Fruit fly (Drosophila melanogaster) whole organism, embryonic: ENCODE data around the gene be.

Source experiments
- Antp ChIP-seq: fragments of 200-800 bp; sonication (Bioruptor generic); optimal IDR thresholded peaks from 3 replicates; lab custom pipeline; 2016; ENCODE audit warnings: missing biosample characterization, missing genetic modification characterization
- Awh ChIP-seq: fragments of 200-800 bp; sonication (Bioruptor generic); IDR thresholded peaks from 2 replicates; pipeline ENCODE4, ENCODE4 v1.3.6; 2022; ENCODE audit warnings: missing biosample characterization, missing genetic modification characterization
- BEAF-32 ChIP-seq: fragments of 200-800 bp; sonication (Bioruptor generic); optimal IDR thresholded peaks from 3 replicates; lab custom pipeline; 2017; ENCODE audit warnings: missing biosample characterization, missing genetic modification characterization, mild to moderate bottlenecking, moderate library complexity, missing genetic modification reagents
- CG10431 ChIP-seq: fragments of 200-800 bp; sonication (Bioruptor generic); optimal IDR thresholded peaks from 3 replicates; lab custom pipeline; 2018; ENCODE audit warnings: missing biosample characterization, mild to moderate bottlenecking, missing genetic modification characterization
- CG12155 ChIP-seq: fragments of 200-800 bp; sonication (Bioruptor generic); optimal IDR thresholded peaks from 3 replicates; lab custom pipeline; 2016; ENCODE audit warnings: missing biosample characterization, missing genetic modification characterization
- CG13894 ChIP-seq: fragments of 200-800 bp; sonication (Bioruptor generic); optimal IDR thresholded peaks from 3 replicates; lab custom pipeline; 2018; ENCODE audit warnings: missing biosample characterization, mild to moderate bottlenecking, missing genetic modification characterization, moderate library complexity
- CG15479 ChIP-seq: fragments of 200-800 bp; sonication (Bioruptor generic); optimal IDR thresholded peaks from 3 replicates; lab custom pipeline; 2019; ENCODE audit warnings: missing biosample characterization, mild to moderate bottlenecking, missing genetic modification characterization, moderate library complexity
- CG15696 ChIP-seq: fragments of 200-800 bp; sonication (Bioruptor generic); optimal IDR thresholded peaks from 2 replicates; lab custom pipeline; 2019; ENCODE audit warnings: missing biosample characterization, mild to moderate bottlenecking, missing genetic modification characterization, moderate library complexity
- CG16779 ChIP-seq: fragments of 200-800 bp; sonication (Bioruptor generic); IDR thresholded peaks from 2 replicates; pipeline ENCODE4 v1.3.6; 2022; ENCODE audit warnings: missing biosample characterization, missing genetic modification characterization
- CG17385 ChIP-seq: fragments of 200-800 bp; sonication (Bioruptor generic); optimal IDR thresholded peaks from 3 replicates; lab custom pipeline; 2018; ENCODE audit warnings: missing biosample characterization, mild to moderate bottlenecking, missing genetic modification characterization
- CG17802 ChIP-seq: fragments of 200-800 bp; sonication (Bioruptor generic); optimal IDR thresholded peaks from 2 replicates; lab custom pipeline; 2018; ENCODE audit warnings: missing biosample characterization, mild to moderate bottlenecking, missing genetic modification characterization, moderate library complexity
- CG2129 ChIP-seq: fragments of 200-800 bp; sonication (Bioruptor generic); IDR thresholded peaks from 2 replicates; pipeline ENCODE4 v1.3.6; 2022; ENCODE audit warnings: missing biosample characterization, missing genetic modification characterization; ENCODE audit not compliant: partially characterized antibody
- CG32532 ChIP-seq: fragments of 200-800 bp; sonication (Bioruptor generic); IDR thresholded peaks from 2 replicates; pipeline ENCODE4 v1.3.6; 2022; ENCODE audit warnings: missing biosample characterization, missing genetic modification characterization
- CG4617 ChIP-seq: fragments of 200-800 bp; sonication (Bioruptor generic); optimal IDR thresholded peaks from 3 replicates; lab custom pipeline; 2016; ENCODE audit warnings: missing biosample characterization, missing genetic modification characterization, borderline replicate concordance
- CG5180 ChIP-seq: fragments of 200-800 bp; sonication (Bioruptor generic); optimal IDR thresholded peaks from 3 replicates; lab custom pipeline; 2017; ENCODE audit warnings: missing biosample characterization, missing genetic modification characterization, mild to moderate bottlenecking, moderate library complexity, missing genetic modification reagents
- CG7963 ChIP-seq: fragments of 200-800 bp; sonication (Bioruptor generic); IDR thresholded peaks from 3 replicates; pipeline ENCODE4 v1.3.6; 2022; ENCODE audit warnings: missing biosample characterization, missing genetic modification characterization; ENCODE audit not compliant: partially characterized antibody
- CoRest ChIP-seq: fragments of 200-800 bp; sonication (Bioruptor generic); optimal IDR thresholded peaks from 3 replicates; lab custom pipeline; 2018; ENCODE audit warnings: missing biosample characterization, mild to moderate bottlenecking, missing genetic modification characterization, moderate library complexity
- Deaf1 ChIP-seq: fragments of 200-800 bp; optimal IDR thresholded peaks from 3 replicates; lab custom pipeline; 2019; ENCODE audit warnings: missing biosample characterization, mild to moderate bottlenecking, missing genetic modification characterization, moderate library complexity
- Fer3 ChIP-seq: fragments of 200-800 bp; sonication (Bioruptor generic); optimal IDR thresholded peaks from 2 replicates; lab custom pipeline; 2018; ENCODE audit warnings: missing biosample characterization, mild to moderate bottlenecking, missing genetic modification characterization, moderate library complexity
- Gug ChIP-seq: fragments of 200-800 bp; sonication (Bioruptor generic); IDR thresholded peaks from 4 replicates; pipeline ENCODE4 v1.3.6; 2022; ENCODE audit warnings: missing biosample characterization, missing genetic modification characterization
- MESR4 ChIP-seq: fragments of 200-800 bp; sonication (Bioruptor generic); optimal IDR thresholded peaks from 2 replicates; lab custom pipeline; 2018; ENCODE audit warnings: missing biosample characterization, mild to moderate bottlenecking, missing genetic modification characterization, moderate library complexity
- MTF-1 ChIP-seq: fragments of 200-800 bp; sonication (Bioruptor generic); optimal IDR thresholded peaks from 2 replicates; lab custom pipeline; 2018; ENCODE audit warnings: missing biosample characterization, mild to moderate bottlenecking, missing genetic modification characterization, borderline replicate concordance
- Med ChIP-seq: fragments of 200-800 bp; sonication (Bioruptor generic); peaks from one replicate; lab custom pipeline; 2016; ENCODE audit warnings: missing biosample characterization, missing genetic modification characterization, mild to moderate bottlenecking, inconsistent platforms, moderate library complexity
- Optix ChIP-seq: fragments of 200-800 bp; sonication (Bioruptor generic); IDR thresholded peaks from 3 replicates; pipeline ENCODE4 v1.3.6; 2022; ENCODE audit warnings: missing biosample characterization, missing genetic modification characterization
- Poxn ChIP-seq: fragments of 200-800 bp; sonication (Bioruptor generic); IDR thresholded peaks from 2 replicates; pipeline ENCODE4 v1.3.6; 2022; ENCODE audit warnings: missing biosample characterization, missing genetic modification characterization
- Scr ChIP-seq: fragments of 200-800 bp; sonication (Bioruptor generic); IDR thresholded peaks from 2 replicates; pipeline ENCODE4 v1.3.6; 2022; ENCODE audit warnings: missing biosample characterization, missing genetic modification characterization; ENCODE audit not compliant: partially characterized antibody
- Sry-β ChIP-seq: fragments of 200-800 bp; sonication (Bioruptor generic); optimal IDR thresholded peaks from 2 replicates; lab custom pipeline; 2018; ENCODE audit warnings: missing biosample characterization, mild to moderate bottlenecking, missing genetic modification characterization, moderate library complexity
- Sry-δ ChIP-seq: fragments of 200-800 bp; sonication (Bioruptor generic); optimal IDR thresholded peaks from 2 replicates; lab custom pipeline; 2016; ENCODE audit warnings: missing biosample characterization, missing genetic modification characterization
- ab ChIP-seq: fragments of 200-800 bp; sonication (Bioruptor generic); optimal IDR thresholded peaks from 2 replicates; lab custom pipeline; 2016; ENCODE audit warnings: missing biosample characterization, missing genetic modification characterization
- abd-A ChIP-seq: fragments of 200-800 bp; sonication (Bioruptor generic); optimal IDR thresholded peaks from 3 replicates; lab custom pipeline; 2019; ENCODE audit warnings: missing biosample characterization, mild to moderate bottlenecking, missing genetic modification characterization, moderate library complexity
- ash1 ChIP-seq: fragments of 200-800 bp; sonication (Bioruptor generic); optimal IDR thresholded peaks from 2 replicates; lab custom pipeline; 2018; ENCODE audit warnings: missing biosample characterization, mild to moderate bottlenecking, missing genetic modification characterization
- br ChIP-seq: fragments of >200 bp; optimal IDR thresholded peaks from 2 replicates; lab custom pipeline; 2017
- disco-r ChIP-seq: fragments of 200-800 bp; sonication (Bioruptor generic); optimal IDR thresholded peaks from 2 replicates; lab custom pipeline; 2016; ENCODE audit warnings: missing biosample characterization, missing genetic modification characterization
- ewg ChIP-seq: fragments of 200-800 bp; sonication (Bioruptor generic); optimal IDR thresholded peaks from 3 replicates; lab custom pipeline; 2017; ENCODE audit warnings: mild to moderate bottlenecking, missing biosample characterization, missing genetic modification reagents, missing genetic modification characterization
- inv ChIP-seq: fragments of 200-800 bp; sonication (Bioruptor generic); IDR thresholded peaks from 2 replicates; pipeline ENCODE4 v1.3.6; 2022; ENCODE audit warnings: missing biosample characterization, missing genetic modification characterization; ENCODE audit not compliant: partially characterized antibody
- lola ChIP-seq, 3 experiments: fragments of >200 bp in 2 of 3; fragments of 200-800 bp in 1 of 3; sonication (Bioruptor generic) in 1 of 3; optimal IDR thresholded peaks; 2 replicates each; lab custom pipeline; 2017 to 2019; ENCODE audit warnings: missing biosample characterization in 3 of 3, missing genetic modification characterization in 3 of 3, mild to moderate bottlenecking in 1 of 3, moderate library complexity in 1 of 3
- nerfin-1 ChIP-seq: fragments of 200-800 bp; sonication (Bioruptor generic); optimal IDR thresholded peaks from 3 replicates; lab custom pipeline; 2019; ENCODE audit warnings: missing biosample characterization, mild to moderate bottlenecking, missing genetic modification characterization, moderate library complexity
- p53 ChIP-seq: fragments of 200-800 bp; sonication (Bioruptor generic); optimal IDR thresholded peaks from 2 replicates; lab custom pipeline; 2016; ENCODE audit warnings: missing biosample characterization, missing genetic modification characterization
- rib ChIP-seq: fragments of 200-800 bp; sonication (Bioruptor generic); IDR thresholded peaks from 2 replicates; pipeline ENCODE4 v1.3.6; 2022; ENCODE audit warnings: missing biosample characterization, missing genetic modification characterization
- row ChIP-seq: fragments of 200-800 bp; sonication (Bioruptor generic); IDR thresholded peaks from 3 replicates; pipeline ENCODE4 v1.3.6; 2022; ENCODE audit warnings: missing biosample characterization, missing genetic modification characterization
- scrt ChIP-seq: fragments of 200-800 bp; sonication (Bioruptor generic); optimal IDR thresholded peaks from 2 replicates; lab custom pipeline; 2018; ENCODE audit warnings: missing biosample characterization, mild to moderate bottlenecking, missing genetic modification characterization, moderate library complexity
- sens ChIP-seq: fragments of 200-800 bp; sonication (Bioruptor generic); peaks from one replicate; lab custom pipeline; 2016; ENCODE audit warnings: missing biosample characterization, missing genetic modification characterization
- shn ChIP-seq: fragments of 200-800 bp; sonication (Bioruptor generic); optimal IDR thresholded peaks from 3 replicates; lab custom pipeline; 2016; ENCODE audit warnings: missing biosample characterization, missing genetic modification characterization
- sug ChIP-seq: fragments of 200-800 bp; optimal IDR thresholded peaks from 2 replicates; lab custom pipeline; 2019; ENCODE audit warnings: missing biosample characterization, mild to moderate bottlenecking, missing genetic modification characterization, moderate library complexity
- z ChIP-seq: fragments of 200-800 bp; sonication (Bioruptor generic); IDR thresholded peaks from 3 replicates; pipeline ENCODE4 v1.3.6; 2022; ENCODE audit warnings: missing biosample characterization, missing genetic modification characterization
- zfh2 ChIP-seq: fragments of 200-800 bp; sonication (Bioruptor generic); optimal IDR thresholded peaks from 2 replicates; lab custom pipeline; 2016; ENCODE audit warnings: missing biosample characterization, missing genetic modification characterization

The be gene

dm6 chrX:15085777-15086510 is 61.7 kb downstream of the be start, which contains the start of the genes CG15027 and Dbct (continued):
- TF ChIP-seq lola (GFP tag; optimal IDR thresholded peaks at IDR 0.05; lab: Kevin White, UChicago) (peak in 1 of 3 experiments; percentile 69), MESR4 (peak; percentile 74), Awh (GFP tag; lab: Robert Waterston, UW) (0 out of 2 replicates have a peak, but pooled peaks have one; percentile 35), Poxn (GFP tag; lab: Robert Waterston, UW) (0 out of 2 replicates have a peak, but pooled peaks have one; percentile 20), CG15696 (tag; lab: Kevin White, UChicago) (peak; percentile 74)

dm6 chrX:15089146-15089698 is 65.0 kb downstream of the be start, which contains the start of gene Rab3-GEF:
Gene Rab3-GEF (plus strand): TSS chrX:15089682.
- no peak for TF ChIP-seq CoRest (tag; lab: Kevin White, UChicago)
- peak; percentile 24 for TF ChIP-seq sens (GFP tag; lab: Kevin White, UChicago)
- TF ChIP-seq Med, result peak; percentile 19
- peak; percentile 64 for TF ChIP-seq Sry-β
- TF ChIP-seq abd-A (tag; lab: Kevin White, UChicago), result peak; percentile 34
- TF ChIP-seq ash1 (GFP tag; lab: Kevin White, UChicago), result no peak
- peak; percentile 53; the same call in 2 of the 3 replicates for TF ChIP-seq row (GFP tag; lab: Robert Waterston, UW)
- peak; percentile 49 for TF ChIP-seq CG15479 (GFP tag; lab: Kevin White, UChicago)
- peak; percentile 92 for TF ChIP-seq ewg (GFP tag; lab: Kevin White, UChicago)
- TF ChIP-seq CG12155 (GFP tag; lab: Kevin White, UChicago), result no peak
- TF ChIP-seq BEAF-32 (GFP tag; lab: Kevin White, UChicago), result peak; percentile 18
- TF ChIP-seq scrt (GFP tag; lab: Kevin White, UChicago), result peak; percentile 98
- no peak for TF ChIP-seq br (lab: Kevin White, UChicago)
- no peak for TF ChIP-seq CG4617 (GFP tag; lab: Kevin White, UChicago)
- TF ChIP-seq nerfin-1 (tag; lab: Kevin White, UChicago), result peak; percentile 93
- TF ChIP-seq CG5180 (GFP tag; lab: Kevin White, UChicago), result peak; percentile 26
- peak; percentile 14 for TF ChIP-seq Sry-δ (GFP tag; lab: Kevin White, UChicago)
- TF ChIP-seq CG32532, result 0 out of 2 replicates have a peak, but pooled peaks have one; percentile 10
- no peak for TF ChIP-seq Gug (GFP tag; lab: Robert Waterston, UW)
- peak; percentile 95 for TF ChIP-seq Deaf1 (tag; lab: Kevin White, UChicago)
- no peak for TF ChIP-seq z (GFP tag; lab: Robert Waterston, UW)
- peak; percentile 64; the same call in 1 of the 2 replicates for TF ChIP-seq CG16779 (GFP tag; lab: Robert Waterston, UW)
- peak; percentile 94 for TF ChIP-seq p53 (GFP tag; lab: Kevin White, UChicago)
- no peak for TF ChIP-seq CG17385
- peak; percentile 11 for TF ChIP-seq CG13894

DNA sequence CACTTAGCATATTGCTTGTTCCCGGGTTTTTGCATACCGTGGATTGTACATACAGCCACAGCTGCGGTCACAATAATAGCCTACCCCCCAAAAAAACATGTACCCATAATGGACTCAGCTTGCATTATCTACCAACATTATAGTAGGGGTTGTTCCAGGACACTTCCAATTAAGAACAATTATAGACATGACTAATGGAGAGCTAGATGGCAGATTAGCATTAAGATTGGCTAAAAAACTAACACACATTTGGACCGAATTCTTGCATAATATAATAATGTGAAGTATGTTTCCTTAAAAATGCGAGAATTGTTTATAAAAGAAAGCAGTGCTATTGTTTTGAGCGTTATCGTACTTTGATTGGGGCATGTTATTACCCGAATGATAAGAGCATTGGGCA is 66.1 kb downstream of the be start:
- TF ChIP-seq zfh2 (GFP tag; lab: Kevin White, UChicago) (no peak), ewg (GFP tag; lab: Kevin White, UChicago) (no peak), MTF-1 (GFP tag; lab: Kevin White, UChicago) (no peak), rib (GFP tag; lab: Robert Waterston, UW) (no peak), Antp (GFP tag; lab: Kevin White, UChicago) (no peak), CG17802 (tag; lab: Kevin White, UChicago) (no peak), shn (GFP tag; lab: Kevin White, UChicago) (no peak), CG7963 (GFP tag; lab: Robert Waterston, UW) (no peak), disco-r (GFP tag; lab: Kevin White, UChicago) (no peak), CG10431 (GFP tag; lab: Kevin White, UChicago) (no peak), sug (tag; lab: Kevin White, UChicago) (no peak), ab (GFP tag; lab: Kevin White, UChicago) (no peak), CG2129 (GFP tag; lab: Robert Waterston, UW) (no peak), Fer3 (tag; lab: Kevin White, UChicago) (no peak), Optix (GFP tag; lab: Robert Waterston, UW) (no peak), Scr (GFP tag; lab: Robert Waterston, UW) (no peak), inv (no peak)
